Worm (Caenorhabditis elegans): ENCODE measurements around the gene nhr-213.

DNA sequence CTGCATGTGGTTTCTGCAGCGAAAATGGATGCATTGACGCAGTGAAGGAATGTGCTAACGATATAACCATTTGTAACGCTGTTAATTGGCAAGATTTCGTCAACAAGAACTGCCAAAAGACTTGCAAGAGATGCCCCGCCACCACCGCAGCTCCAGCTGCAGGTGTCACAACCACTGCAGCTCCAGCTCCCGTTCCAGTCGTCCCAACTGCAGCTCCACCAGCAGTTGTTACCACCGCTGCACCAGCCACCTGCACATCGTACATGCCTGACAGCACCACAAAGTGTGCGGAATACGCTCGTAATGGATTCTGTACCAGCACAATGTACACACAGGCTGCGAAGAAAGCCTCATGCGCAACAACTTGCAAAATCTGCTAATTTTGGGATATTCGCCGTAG lies 16.1 kb upstream of the nhr-213 start:
- TF ChIP-seq hnd-1 (tag; optimal IDR thresholded peaks at IDR 0.05) (no peak), hmbx-1 (tag; optimal IDR thresholded peaks at IDR 0.05) (no peak), flt-1 (GFP tag; IDR thresholded peaks at IDR 0.05) (no peak), ama-1 (optimal IDR thresholded peaks at IDR 0.05) (no peak), tra-4 (tag; optimal IDR thresholded peaks at IDR 0.05) (no peak), sea-1 (GFP tag; conservative IDR thresholded peaks at IDR 0.05) (no peak), tbx-11 (GFP tag; IDR thresholded peaks at IDR 0.05) (no peak), tbx-37 (GFP tag; conservative IDR thresholded peaks at IDR 0.05) (no peak), aly-1 (tag; optimal IDR thresholded peaks at IDR 0.05) (no peak), ets-7 (tag; optimal IDR thresholded peaks at IDR 0.05) (no peak), F13C5.2 (tag; optimal IDR thresholded peaks at IDR 0.05) (no peak), ceh-13 (GFP tag; optimal IDR thresholded peaks at IDR 0.05) (no peak), B0310.2 (tag; optimal IDR thresholded peaks at IDR 0.05) (no peak), hmg-4 (GFP tag; optimal IDR thresholded peaks at IDR 0.05) (no peak)
